Worm (Caenorhabditis elegans) whole organism, L3 larva: ENCODE data around the gene R148.4.

Experiments
- R02D3.7 ChIP-seq: fragments of 150-350 bp; optimal IDR thresholded peaks from 2 replicates; lab custom pipeline; 2014; ENCODE audit warnings: missing biosample characterization, missing genetic modification characterization
- ZK546.5 ChIP-seq: sonication (generic microtip); optimal IDR thresholded peaks from 2 replicates; lab custom pipeline; 2017; ENCODE audit warnings: missing biosample characterization, missing genetic modification characterization
- ama-1 ChIP-seq: fragments of 150-350 bp; optimal IDR thresholded peaks from 2 replicates; lab custom pipeline; 2018
- ceh-16 ChIP-seq: sonication (generic microtip); optimal IDR thresholded peaks from 2 replicates; lab custom pipeline; 2017; ENCODE audit warnings: missing biosample characterization, missing genetic modification characterization
- ceh-28 ChIP-seq: fragments of 150-350 bp; optimal IDR thresholded peaks from 2 replicates; lab custom pipeline; 2014; ENCODE audit warnings: missing biosample characterization, missing genetic modification reagents, missing genetic modification characterization
- ceh-82 ChIP-seq: fragments of 150-350 bp; optimal IDR thresholded peaks from 2 replicates; lab custom pipeline; 2014; ENCODE audit warnings: missing biosample characterization, missing genetic modification characterization
- ceh-9 ChIP-seq: sonication (generic microtip); optimal IDR thresholded peaks from 2 replicates; lab custom pipeline; 2018; ENCODE audit warnings: missing biosample characterization, missing genetic modification characterization
- egl-27 ChIP-seq: sonication (generic microtip); optimal IDR thresholded peaks from 4 replicates; lab custom pipeline; 2017; ENCODE audit warnings: missing biosample characterization, missing genetic modification reagents, missing genetic modification characterization
- egl-5 ChIP-seq: fragments of 150-350 bp; optimal IDR thresholded peaks from 2 replicates; lab custom pipeline; 2017; ENCODE audit warnings: missing biosample characterization, missing genetic modification reagents, missing genetic modification characterization, inconsistent platforms
- elt-1 ChIP-seq: fragments of 150-350 bp; optimal IDR thresholded peaks from 2 replicates; lab custom pipeline; 2014; ENCODE audit warnings: missing biosample characterization, missing genetic modification characterization
- elt-2 ChIP-seq: sonication (generic microtip); optimal IDR thresholded peaks from 2 replicates; lab custom pipeline; 2016; ENCODE audit warnings: missing genetic modification reagents, mild to moderate bottlenecking, missing genetic modification characterization, missing compliant biosample characterization
- elt-3 ChIP-seq, 3 experiments: fragments of 150-350 bp in 1 of 3; sonication (generic microtip) in 2 of 3; optimal IDR thresholded peaks; 2 replicates in 2 of 3; 4 replicates in 1 of 3; lab custom pipeline; 2014 to 2017; ENCODE audit warnings: missing biosample characterization in 3 of 3, missing genetic modification characterization in 3 of 3
- eor-1 ChIP-seq, 2 experiments: fragments of 150-350 bp; optimal IDR thresholded peaks; 2 replicates each; lab custom pipeline; 2014 to 2018; ENCODE audit warnings: missing biosample characterization in 2 of 2, missing genetic modification characterization in 2 of 2
- fkh-10 ChIP-seq: sonication (generic microtip); optimal IDR thresholded peaks from 2 replicates; lab custom pipeline; 2017; ENCODE audit warnings: missing biosample characterization, missing genetic modification reagents, missing genetic modification characterization
- fkh-2 ChIP-seq: fragments of 150-350 bp; optimal IDR thresholded peaks from 2 replicates; lab custom pipeline; 2014; ENCODE audit warnings: missing biosample characterization, missing genetic modification reagents, missing genetic modification characterization
- fos-1 ChIP-seq: fragments of 150-350 bp; optimal IDR thresholded peaks from 2 replicates; lab custom pipeline; 2014; ENCODE audit warnings: missing biosample characterization, missing genetic modification characterization
- hmg-11 ChIP-seq: sonication (generic microtip); optimal IDR thresholded peaks from 2 replicates; lab custom pipeline; 2016; ENCODE audit warnings: missing genetic modification characterization, missing compliant biosample characterization
- jun-1 ChIP-seq: fragments of 150-350 bp; optimal IDR thresholded peaks from 2 replicates; lab custom pipeline; 2014; ENCODE audit warnings: missing biosample characterization, missing genetic modification reagents, missing genetic modification characterization
- lin-15B ChIP-seq: fragments of 150-350 bp; optimal IDR thresholded peaks from 2 replicates; lab custom pipeline; 2014; ENCODE audit warnings: missing biosample characterization, missing genetic modification characterization
- lsy-12 ChIP-seq: sonication (generic microtip); optimal IDR thresholded peaks from 2 replicates; lab custom pipeline; 2016; ENCODE audit warnings: mild to moderate bottlenecking, missing genetic modification characterization, missing compliant biosample characterization
- mdl-1 ChIP-seq: fragments of 150-350 bp; optimal IDR thresholded peaks from 2 replicates; lab custom pipeline; 2014; ENCODE audit warnings: missing biosample characterization, missing genetic modification characterization
- mml-1 ChIP-seq: fragments of 150-350 bp; sonication (generic microtip); optimal IDR thresholded peaks from 3 replicates; lab custom pipeline; 2014; ENCODE audit warnings: missing biosample characterization, missing genetic modification characterization
- nfya-1 ChIP-seq: sonication (generic microtip); optimal IDR thresholded peaks from 2 replicates; lab custom pipeline; 2017; ENCODE audit warnings: missing genetic modification characterization, mild to moderate bottlenecking, missing compliant biosample characterization, antibody characterized with exemption, moderate library complexity; ENCODE audit not compliant: insufficient read depth
- nhr-12 ChIP-seq: fragments of 150-350 bp; optimal IDR thresholded peaks from 2 replicates; lab custom pipeline; 2014; ENCODE audit warnings: missing biosample characterization, missing genetic modification characterization
- nhr-23 ChIP-seq: fragments of 150-350 bp; optimal IDR thresholded peaks from 2 replicates; lab custom pipeline; 2014; ENCODE audit warnings: missing biosample characterization, missing genetic modification reagents, missing genetic modification characterization
- nhr-25 ChIP-seq: sonication (generic microtip); optimal IDR thresholded peaks from 2 replicates; lab custom pipeline; 2017; ENCODE audit warnings: missing biosample characterization, missing genetic modification characterization
- nhr-28 ChIP-seq: fragments of 150-350 bp; optimal IDR thresholded peaks from 2 replicates; lab custom pipeline; 2014; ENCODE audit warnings: missing biosample characterization, missing genetic modification characterization
- nhr-67 ChIP-seq: fragments of 150-350 bp; optimal IDR thresholded peaks from 2 replicates; lab custom pipeline; 2014; ENCODE audit warnings: missing biosample characterization, missing genetic modification characterization
- nhr-76 ChIP-seq: fragments of 150-350 bp; sonication (generic microtip); optimal IDR thresholded peaks from 5 replicates; lab custom pipeline; 2014; ENCODE audit warnings: missing biosample characterization, missing genetic modification characterization
- nhr-77 ChIP-seq: fragments of 150-350 bp; optimal IDR thresholded peaks from 2 replicates; lab custom pipeline; 2014; ENCODE audit warnings: missing biosample characterization, missing genetic modification characterization
- pha-4 ChIP-seq: fragments of 150-350 bp; optimal IDR thresholded peaks from 2 replicates; lab custom pipeline; 2014; ENCODE audit warnings: missing biosample characterization, missing genetic modification reagents, missing genetic modification characterization
- pqm-1 ChIP-seq: fragments of 150-350 bp; optimal IDR thresholded peaks from 2 replicates; lab custom pipeline; 2017; ENCODE audit warnings: missing biosample characterization, missing genetic modification characterization, inconsistent platforms
- sea-2 ChIP-seq: fragments of 150-350 bp; sonication (generic microtip); optimal IDR thresholded peaks from 4 replicates; lab custom pipeline; 2014; ENCODE audit warnings: missing biosample characterization, missing genetic modification reagents, missing genetic modification characterization
- skn-1 ChIP-seq: fragments of 150-350 bp; optimal IDR thresholded peaks from 2 replicates; lab custom pipeline; 2014; ENCODE audit warnings: missing biosample characterization, missing genetic modification characterization
- tbx-2 ChIP-seq: sonication (generic microtip); optimal IDR thresholded peaks from 2 replicates; lab custom pipeline; 2016; ENCODE audit warnings: mild to moderate bottlenecking, missing genetic modification characterization, missing compliant biosample characterization
- unc-39 ChIP-seq: sonication (generic microtip); optimal IDR thresholded peaks from 4 replicates; lab custom pipeline; 2017; ENCODE audit warnings: missing biosample characterization, missing genetic modification characterization
- unc-62 ChIP-seq: fragments of 150-350 bp; sonication (generic microtip); optimal IDR thresholded peaks from 4 replicates; lab custom pipeline; 2014; ENCODE audit warnings: missing biosample characterization, missing genetic modification reagents, missing genetic modification characterization
- zag-1 ChIP-seq: fragments of 150-350 bp; optimal IDR thresholded peaks from 2 replicates; lab custom pipeline; 2014; ENCODE audit warnings: missing biosample characterization, missing genetic modification characterization
- ztf-11 ChIP-seq: fragments of 150-350 bp; optimal IDR thresholded peaks from 2 replicates; lab custom pipeline; 2014; ENCODE audit warnings: missing biosample characterization, missing genetic modification characterization

The R148.4 gene

DNA sequence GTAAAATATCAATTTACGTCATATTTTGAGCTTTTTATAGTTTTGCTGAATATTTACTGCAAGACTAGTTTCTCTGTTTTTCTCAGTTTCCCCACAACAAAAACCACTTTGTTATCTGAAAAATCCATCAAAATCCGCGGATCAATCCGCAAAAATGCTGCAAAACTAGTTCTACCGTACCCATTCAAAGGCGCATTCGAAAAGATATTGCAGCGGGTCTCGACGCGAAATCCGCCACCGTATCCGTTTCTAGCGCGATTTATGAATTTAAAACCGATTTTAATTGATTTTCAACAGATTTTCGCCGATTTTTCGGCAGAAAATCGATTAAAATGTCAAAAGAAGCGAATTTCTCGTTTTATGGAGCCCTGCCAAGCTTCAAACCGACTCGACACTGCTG, at the start of gene R148.4:
Gene R148.4, plus strand, starts transcription at position 211 of the 400 bp plus-strand sequence.
- TF ChIP-seq ceh-16 (tag; lab: Kevin White, UChicago): no peak
- no peak for TF ChIP-seq nhr-28 (tag; lab: Kevin White, UChicago)
- no peak for TF ChIP-seq nhr-25 (tag; lab: Kevin White, UChicago)
- TF ChIP-seq fkh-2 (tag; lab: Kevin White, UChicago): no peak
- no peak for TF ChIP-seq jun-1 (tag; lab: Kevin White, UChicago)
- TF ChIP-seq ztf-11 (tag; lab: Kevin White, UChicago): no peak

DNA sequence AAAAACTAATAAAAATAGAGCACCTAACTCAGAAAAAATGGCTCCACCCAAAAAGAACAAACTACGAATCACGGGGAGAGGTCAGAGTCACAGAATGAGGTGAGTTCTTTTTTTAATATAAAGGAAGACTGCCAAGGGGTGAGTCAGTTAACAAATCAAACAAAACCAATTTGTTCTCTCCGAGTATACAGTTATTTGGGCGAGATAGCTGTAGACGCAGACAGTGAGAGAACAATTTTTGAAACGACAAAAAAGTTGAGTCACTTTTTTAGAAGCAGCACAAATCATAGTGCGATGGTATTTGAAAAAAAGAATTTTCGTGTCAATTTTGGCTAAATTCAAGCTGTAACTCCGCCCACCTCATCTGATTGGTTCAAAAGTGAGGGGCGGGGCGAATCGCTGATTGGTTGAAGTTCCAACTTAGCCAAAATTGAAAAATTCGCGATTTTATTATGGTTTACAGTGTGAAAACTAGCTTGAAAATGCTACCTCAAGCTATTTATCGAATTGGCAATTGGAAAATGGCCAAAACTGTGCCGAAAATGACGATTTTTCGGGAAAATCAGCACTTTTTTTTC, 47.1 kb upstream of the R148.4 start:
- TF ChIP-seq nhr-23 (tag; lab: Kevin White, UChicago) (no peak), mdl-1 (tag; lab: Kevin White, UChicago) (no peak), nhr-12 (tag; lab: Kevin White, UChicago) (no peak), nfya-1 (peak; percentile 81), tbx-2 (tag; lab: Kevin White, UChicago) (no peak), fos-1 (tag; lab: Kevin White, UChicago) (no peak), mml-1 (tag; lab: Kevin White, UChicago) (no peak), pha-4 (peak; percentile 83)

DNA sequence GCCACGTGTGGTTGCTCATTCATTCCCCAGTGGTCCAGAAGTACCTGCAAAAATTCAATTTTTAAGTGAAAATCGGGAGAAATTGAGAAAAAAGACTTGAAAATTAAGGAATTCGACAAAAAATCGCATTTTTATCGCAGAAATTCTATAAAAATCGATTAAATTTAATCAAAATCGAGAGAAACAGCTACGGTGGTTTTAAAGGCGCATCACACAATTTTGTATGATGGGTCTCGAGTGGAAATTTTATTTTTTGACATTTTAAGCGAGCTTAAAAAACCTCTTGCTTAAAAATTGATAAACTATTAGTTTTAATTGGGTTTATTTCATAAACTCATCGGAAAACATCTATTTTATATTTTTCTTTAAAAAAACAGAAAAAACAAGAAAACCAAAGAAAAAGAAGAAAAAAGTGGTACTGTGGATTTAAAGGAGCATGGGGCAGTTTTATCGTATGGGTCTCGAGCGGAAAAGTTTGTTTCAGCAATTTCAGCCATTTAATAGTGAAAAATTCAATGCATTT, 44.3 kb upstream of the R148.4 start, which contains the start of gene nipa-1:
Gene nipa-1, minus strand, starts transcription at position 51 of the 523 bp plus-strand sequence.
- TF ChIP-seq egl-5 (tag; lab: Kevin White, UChicago) (no peak), egl-27 (tag; lab: Kevin White, UChicago) (no peak), sea-2 (GFP tag; lab: Kevin White, UChicago) (no peak), elt-1 (tag; lab: Kevin White, UChicago) (no peak), ZK546.5 (tag; lab: Kevin White, UChicago) (no peak), nhr-25 (tag; lab: Kevin White, UChicago) (no peak)

DNA sequence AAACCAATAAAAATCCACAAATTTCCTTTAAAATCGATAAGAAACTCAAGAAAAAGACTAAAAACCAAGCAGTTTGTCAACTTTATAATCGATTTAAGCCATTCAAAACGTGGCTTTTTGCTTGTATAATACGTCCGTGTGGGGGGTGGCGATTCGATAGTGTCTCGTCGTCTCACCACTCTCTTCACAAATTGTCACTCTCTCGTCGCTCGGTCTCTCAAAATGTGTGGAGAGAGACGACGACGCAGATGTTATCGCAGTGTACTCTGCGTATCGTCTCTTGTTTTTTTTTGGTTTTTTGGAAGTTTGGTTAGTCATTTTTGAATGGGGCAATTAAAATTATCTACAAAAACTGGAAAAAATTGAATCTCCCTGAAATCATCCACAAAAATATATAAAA, 43.8 kb upstream of the R148.4 start:
- TF ChIP-seq nfya-1: peak; percentile 66
- TF ChIP-seq lsy-12: no peak
- peak; percentile 48 for TF ChIP-seq ceh-28
- TF ChIP-seq nhr-76 (tag; lab: Kevin White, UChicago): no peak
- no peak for TF ChIP-seq elt-1 (tag; lab: Kevin White, UChicago)
- TF ChIP-seq ama-1 (lab: Kevin White, UChicago): no peak
- TF ChIP-seq lin-15B (tag; lab: Kevin White, UChicago): no peak
- peak; percentile 20 for TF ChIP-seq pqm-1 (tag; lab: Kevin White, UChicago)
- peak; percentile 61 for TF ChIP-seq elt-2 (tag; lab: Kevin White, UChicago)
- TF ChIP-seq R02D3.7 (tag; lab: Kevin White, UChicago): no peak
- no peak for TF ChIP-seq elt-3 (tag; optimal IDR thresholded peaks at IDR 0.05; lab: Kevin White, UChicago)
- TF ChIP-seq pha-4: peak; percentile 10
- TF ChIP-seq hmg-11 (tag; lab: Kevin White, UChicago): peak; percentile 75
- TF ChIP-seq nhr-67 (tag; lab: Kevin White, UChicago): no peak

DNA sequence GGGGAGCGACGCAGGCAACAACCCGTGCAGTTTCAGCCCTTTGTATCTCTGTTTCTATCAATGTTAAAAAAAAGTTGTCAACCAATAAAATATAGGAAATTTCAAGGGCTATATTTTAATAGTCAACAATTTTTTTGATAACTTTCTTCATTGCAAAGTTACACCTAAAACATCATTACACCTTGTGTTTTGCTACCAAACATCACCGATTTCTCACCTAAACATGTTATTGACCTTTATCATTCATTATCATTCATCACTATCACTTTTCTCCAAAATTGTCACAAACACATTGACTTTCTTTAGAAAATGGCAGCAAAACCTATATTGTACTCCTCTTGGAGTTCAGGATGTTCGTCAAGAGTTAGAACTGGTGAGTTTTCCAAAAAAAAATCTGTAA, 42.4 kb upstream of the R148.4 start, which contains the start of gene Y53G8B.1:
Gene Y53G8B.1, plus strand, starts transcription at position 242 of the 400 bp plus-strand sequence.
- no peak for TF ChIP-seq nhr-12 (tag; lab: Kevin White, UChicago)
- no peak for TF ChIP-seq nhr-77 (tag; lab: Kevin White, UChicago)
- TF ChIP-seq egl-5 (tag; lab: Kevin White, UChicago): no peak
- TF ChIP-seq skn-1 (tag; lab: Kevin White, UChicago): no peak
- TF ChIP-seq ceh-82: no peak
- TF ChIP-seq fos-1 (tag; lab: Kevin White, UChicago): no peak
- TF ChIP-seq eor-1 (tag; optimal IDR thresholded peaks at IDR 0.05; lab: Kevin White, UChicago): no peak
- TF ChIP-seq fkh-10 (GFP tag; lab: Kevin White, UChicago): no peak
- TF ChIP-seq elt-2 (tag; lab: Kevin White, UChicago): peak; percentile 13
- no peak for TF ChIP-seq ceh-9 (tag; lab: Kevin White, UChicago)
- no peak for TF ChIP-seq unc-39 (tag; lab: Kevin White, UChicago)
- TF ChIP-seq unc-62 (GFP tag; lab: Kevin White, UChicago): no peak
- peak; percentile 12 for TF ChIP-seq pqm-1 (tag; lab: Kevin White, UChicago)
- no peak for TF ChIP-seq jun-1 (tag; lab: Kevin White, UChicago)
- no peak for TF ChIP-seq mdl-1 (tag; lab: Kevin White, UChicago)
- TF ChIP-seq zag-1 (tag; lab: Kevin White, UChicago): no peak
